Fruit fly (Drosophila melanogaster): ENCODE results near the gene PolI.

PolI gene

dm6 chr3R:8243720-8244119 is 10.4 kb downstream of the PolI start, which contains the start of the genes CG9636, CG18749 and CG33722 (continued):
- TF ChIP-seq croc (GFP tag; conservative IDR thresholded peaks at IDR 0.05) (peak; percentile 43), Usf (GFP tag; optimal IDR thresholded peaks at IDR 0.05) (no peak), HLH54F (GFP tag; optimal IDR thresholded peaks at IDR 0.05) (peak; percentile 16), tio (GFP tag; optimal IDR thresholded peaks at IDR 0.05) (peak; percentile 15), B-H2 (GFP tag; optimal IDR thresholded peaks at IDR 0.05) (peak; percentile 71), sisA (GFP tag; IDR thresholded peaks at IDR 0.05) (peak; percentile 61), CG5180 (GFP tag; optimal IDR thresholded peaks at IDR 0.05) (no peak), jigr1 (GFP tag; IDR thresholded peaks at IDR 0.05) (no peak), dati (GFP tag; IDR thresholded peaks at IDR 0.05) (no peak), CG11247 (GFP tag; IDR thresholded peaks at IDR 0.05) (peak; percentile 61; the same call in 1 of the 2 replicates), CG12659 (GFP tag; optimal IDR thresholded peaks at IDR 0.05) (peak; percentile 86), al (GFP tag; IDR thresholded peaks at IDR 0.05) (peak; percentile 48; the same call in 1 of the 2 replicates), CG1529 (GFP tag; optimal IDR thresholded peaks at IDR 0.05) (peak; percentile 35), sr (GFP tag; IDR thresholded peaks at IDR 0.05) (no peak), Elba2 (GFP tag; optimal IDR thresholded peaks at IDR 0.05) (peak; percentile 42), CG10209 (GFP tag; optimal IDR thresholded peaks at IDR 0.05) (peak; percentile 34), MESR4 (GFP tag; optimal IDR thresholded peaks at IDR 0.05) (no peak), gcm2 (GFP tag; optimal IDR thresholded peaks at IDR 0.05) (no peak), fd102C (GFP tag; optimal IDR thresholded peaks at IDR 0.05) (no peak), CG7987 (GFP tag; optimal IDR thresholded peaks at IDR 0.05) (peak; percentile 21), Vsx1 (GFP tag; optimal IDR thresholded peaks at IDR 0.05) (peak; percentile 7), tx (GFP tag; optimal IDR thresholded peaks at IDR 0.05) (no peak), z (GFP tag; IDR thresholded peaks at IDR 0.05) (no peak), CG16813 (GFP tag; IDR thresholded peaks at IDR 0.05; ENCODE audit: partially characterized antibody) (peak; percentile 96), lab (GFP tag; optimal IDR thresholded peaks at IDR 0.05) (no peak), CG13894 (tag; optimal IDR thresholded peaks at IDR 0.05) (peak; percentile 81), Sox100B (GFP tag; optimal IDR thresholded peaks at IDR 0.05) (peak; percentile 70), her (GFP tag; optimal IDR thresholded peaks at IDR 0.05) (no peak), sim (GFP tag; IDR thresholded peaks at IDR 0.05) (no peak), CG2202 (tag; optimal IDR thresholded peaks at IDR 0.05) (peak; percentile 47), Sox102F (GFP tag; optimal IDR thresholded peaks at IDR 0.05) (peak; percentile 68), nom (GFP tag; optimal IDR thresholded peaks at IDR 0.05) (peak; percentile 33), wor (GFP tag; IDR thresholded peaks at IDR 0.05) (no peak), tna (GFP tag; IDR thresholded peaks at IDR 0.05; ENCODE audit: partially characterized antibody) (peak; percentile 87; the same call in 1 of the 2 replicates), Rfx (GFP tag; IDR thresholded peaks at IDR 0.05) (peak; percentile 71), cas (GFP tag; IDR thresholded peaks at IDR 0.05) (no peak), Gug (GFP tag; IDR thresholded peaks at IDR 0.05) (0 out of 4 replicates have a peak, but pooled peaks have one; percentile 31), Fer3 (tag; optimal IDR thresholded peaks at IDR 0.05) (peak; percentile 56), eyg (GFP tag; optimal IDR thresholded peaks at IDR 0.05) (no peak), slou (GFP tag; optimal IDR thresholded peaks at IDR 0.05) (peak; percentile 27), CG15479 (GFP tag; optimal IDR thresholded peaks at IDR 0.05) (no peak), CG11560 (tag; IDR thresholded peaks at IDR 0.05) (no peak), Med (GFP tag) (peak; percentile 84), fd64A (GFP tag; optimal IDR thresholded peaks at IDR 0.05) (no peak), CG17568 (GFP tag; optimal IDR thresholded peaks at IDR 0.05) (peak; percentile 59), CG9609 (GFP tag; optimal IDR thresholded peaks at IDR 0.05) (peak; percentile 12), CG5953 (GFP tag; IDR thresholded peaks at IDR 0.05) (0 out of 2 replicates have a peak, but pooled peaks have one; percentile 11), Lhr (GFP tag; optimal IDR thresholded peaks at IDR 0.05) (peak; percentile 56), BEAF-32 (GFP tag; optimal IDR thresholded peaks at IDR 0.05) (peak; percentile 94), CG12769 (tag; optimal IDR thresholded peaks at IDR 0.05) (peak; percentile 46)
